Worm (Caenorhabditis elegans) whole organism, young adult: ENCODE measurements around the gene atp-4.

Experiments used
- B0019.2 ChIP-seq: fragments of 200-800 bp; sonication (Bioruptor generic); conservative IDR thresholded peaks from 2 replicates; pipeline ENCODE4 v1.3.6; 2022; ENCODE audit warnings: missing genetic modification reagents, missing genetic modification characterization, missing compliant biosample characterization
- C17E4.6 ChIP-seq: fragments of 200-800 bp; sonication (Bioruptor generic); IDR thresholded peaks from 2 replicates; pipeline ENCODE4 v1.3.6; 2022; ENCODE audit warnings: missing genetic modification reagents, missing genetic modification characterization, missing compliant biosample characterization
- F52B5.7 ChIP-seq: sonication (generic microtip); optimal IDR thresholded peaks from 2 replicates; lab custom pipeline; 2016; ENCODE audit warnings: mild to moderate bottlenecking, missing genetic modification characterization, missing compliant biosample characterization
- F57C9.4 ChIP-seq: sonication (generic microtip); optimal IDR thresholded peaks from 2 replicates; lab custom pipeline; 2017; ENCODE audit warnings: mild to moderate bottlenecking, missing genetic modification characterization, missing compliant biosample characterization
- Y53F4B.3 ChIP-seq: fragments of 200-800 bp; sonication (Bioruptor generic); IDR thresholded peaks from 2 replicates; pipeline ENCODE4 v1.3.6; 2022; ENCODE audit warnings: missing genetic modification reagents, missing genetic modification characterization, missing compliant biosample characterization
- Y53G8AR.9 ChIP-seq: fragments of 200-800 bp; sonication (Bioruptor generic); conservative IDR thresholded peaks from 2 replicates; pipeline ENCODE4 v1.3.6; 2022; ENCODE audit warnings: missing genetic modification reagents, missing genetic modification characterization, missing compliant biosample characterization
- Y95B8A.8 ChIP-seq: fragments of 200-800 bp; sonication (Bioruptor generic); IDR thresholded peaks from 2 replicates; pipeline ENCODE4 v1.3.6; 2022; ENCODE audit warnings: missing genetic modification reagents, missing genetic modification characterization, missing compliant biosample characterization
- ZK185.1 ChIP-seq: sonication (generic microtip); optimal IDR thresholded peaks from 2 replicates; lab custom pipeline; 2016; ENCODE audit warnings: mild to moderate bottlenecking, missing genetic modification characterization, missing compliant biosample characterization; ENCODE audit not compliant: poor library complexity, severe bottlenecking
- ama-1 ChIP-seq, 3 experiments: fragments of 150-350 bp in 1 of 3; sonication (generic microtip) in 2 of 3; optimal IDR thresholded peaks; 2 replicates each; lab custom pipeline; 2014 to 2018; ENCODE audit warnings: missing biosample characterization in 2 of 3, missing genetic modification characterization in 2 of 3, missing genetic modification reagents in 2 of 3
- attf-3 ChIP-seq: fragments of 200-800 bp; sonication (Bioruptor generic); conservative IDR thresholded peaks from 2 replicates; pipeline ENCODE4 v1.3.6; 2022; ENCODE audit warnings: missing genetic modification reagents, missing genetic modification characterization, missing compliant biosample characterization
- attf-6 ChIP-seq: fragments of 200-800 bp; sonication (Bioruptor generic); IDR thresholded peaks from 2 replicates; pipeline ENCODE4 v1.3.6; 2022; ENCODE audit warnings: missing genetic modification reagents, missing genetic modification characterization, missing compliant biosample characterization
- bed-1 ChIP-seq: fragments of 200-800 bp; sonication (Bioruptor generic); IDR thresholded peaks from 2 replicates; pipeline ENCODE4 v1.3.6; 2022; ENCODE audit warnings: missing genetic modification reagents, missing genetic modification characterization, missing compliant biosample characterization
- ccch-3 ChIP-seq: fragments of 200-800 bp; sonication (Bioruptor generic); optimal IDR thresholded peaks from 2 replicates; lab custom pipeline; 2018; ENCODE audit warnings: mild to moderate bottlenecking, missing genetic modification characterization, missing compliant biosample characterization
- cebp-1 ChIP-seq, 2 experiments: fragments of 200-800 bp in 1 of 2; sonication (Bioruptor generic) in 1 of 2; sonication (generic microtip) in 1 of 2; IDR thresholded peaks in 1 of 2; optimal IDR thresholded peaks in 1 of 2; 2 replicates each; pipeline versions ENCODE4 v1.3.6 to Lab custom; 2017 to 2022; ENCODE audit warnings: missing compliant biosample characterization in 2 of 2, missing genetic modification characterization in 2 of 2, mild to moderate bottlenecking in 1 of 2, missing genetic modification reagents in 1 of 2, moderate library complexity in 1 of 2
- cebp-2 ChIP-seq: fragments of 200-800 bp; sonication (Bioruptor generic); IDR thresholded peaks from 2 replicates; pipeline ENCODE4 v1.3.6; 2022; ENCODE audit warnings: missing genetic modification characterization, missing compliant biosample characterization
- ceh-79 ChIP-seq: sonication (generic microtip); optimal IDR thresholded peaks from 2 replicates; lab custom pipeline; 2017; ENCODE audit warnings: mild to moderate bottlenecking, missing genetic modification characterization, missing compliant biosample characterization
- chd-7 ChIP-seq: sonication (generic microtip); optimal IDR thresholded peaks from 2 replicates; lab custom pipeline; 2016; ENCODE audit warnings: mild to moderate bottlenecking, missing genetic modification characterization, moderate library complexity, missing compliant biosample characterization
- dox-1 ChIP-seq: fragments of 200-800 bp; sonication (Bioruptor generic); IDR thresholded peaks from 2 replicates; pipeline ENCODE4 v1.3.6; 2022; ENCODE audit warnings: missing genetic modification reagents, missing genetic modification characterization, missing compliant biosample characterization
- dpff-1 ChIP-seq: sonication (generic microtip); optimal IDR thresholded peaks from 2 replicates; lab custom pipeline; 2017; ENCODE audit warnings: mild to moderate bottlenecking, missing genetic modification characterization, missing compliant biosample characterization
- egl-44 ChIP-seq: fragments of 200-800 bp; sonication (Bioruptor generic); IDR thresholded peaks from 2 replicates; pipeline ENCODE4 v1.3.6; 2022; ENCODE audit warnings: missing genetic modification reagents, missing genetic modification characterization, missing compliant biosample characterization
- egrh-3 ChIP-seq: fragments of 200-800 bp; sonication (Bioruptor generic); IDR thresholded peaks from 2 replicates; pipeline ENCODE4 v1.3.6; 2022; ENCODE audit warnings: missing genetic modification reagents, missing genetic modification characterization, missing compliant biosample characterization
- ets-4 ChIP-seq: fragments of 200-800 bp; sonication (Bioruptor generic); optimal IDR thresholded peaks from 2 replicates; lab custom pipeline; 2018; ENCODE audit warnings: mild to moderate bottlenecking, missing genetic modification characterization, missing compliant biosample characterization
- hmg-1.2 ChIP-seq: fragments of 200-800 bp; sonication (Bioruptor generic); IDR thresholded peaks from 2 replicates; pipeline ENCODE4 v1.3.6; 2022; ENCODE audit warnings: missing genetic modification reagents, missing genetic modification characterization, missing compliant biosample characterization
- hmg-20 ChIP-seq: fragments of 200-800 bp; sonication (Bioruptor generic); IDR thresholded peaks from 2 replicates; pipeline ENCODE4 v1.3.6; 2022; ENCODE audit warnings: missing genetic modification reagents, missing genetic modification characterization, missing compliant biosample characterization
- hsf-1 ChIP-seq: fragments of 200-800 bp; sonication (Bioruptor generic); IDR thresholded peaks from 2 replicates; pipeline ENCODE4 v1.3.6; 2022; ENCODE audit warnings: missing genetic modification reagents, missing genetic modification characterization, missing compliant biosample characterization
- let-526 ChIP-seq: fragments of 200-800 bp; sonication (Bioruptor generic); IDR thresholded peaks from 2 replicates; pipeline ENCODE4 v1.3.6; 2022; ENCODE audit warnings: missing genetic modification reagents, missing genetic modification characterization, missing compliant biosample characterization
- let-607 ChIP-seq, 2 experiments: fragments of 200-800 bp in 1 of 2; sonication (Bioruptor generic) in 1 of 2; sonication (generic microtip) in 1 of 2; optimal IDR thresholded peaks; 2 replicates each; lab custom pipeline; 2016 to 2018; ENCODE audit warnings: mild to moderate bottlenecking in 2 of 2, missing compliant biosample characterization in 2 of 2, missing genetic modification characterization in 2 of 2, moderate library complexity in 2 of 2, missing genotype in 1 of 2
- lin-54 ChIP-seq: fragments of 200-800 bp; sonication (Bioruptor generic); optimal IDR thresholded peaks from 2 replicates; lab custom pipeline; 2018; ENCODE audit warnings: mild to moderate bottlenecking, missing genetic modification characterization, missing compliant biosample characterization
- lsl-1 ChIP-seq: fragments of 200-800 bp; sonication (Bioruptor generic); optimal IDR thresholded peaks from 2 replicates; lab custom pipeline; 2018; ENCODE audit warnings: mild to moderate bottlenecking, missing genetic modification characterization, moderate library complexity, missing compliant biosample characterization
- madf-3 ChIP-seq: fragments of 200-800 bp; sonication (Bioruptor generic); IDR thresholded peaks from 2 replicates; pipeline ENCODE4 v1.3.6; 2022; ENCODE audit warnings: missing genetic modification reagents, missing genetic modification characterization, missing compliant biosample characterization
- mcd-1 ChIP-seq: fragments of 200-800 bp; sonication (Bioruptor generic); IDR thresholded peaks from 2 replicates; pipeline ENCODE4 v1.3.6; 2022; ENCODE audit warnings: missing genetic modification reagents, missing genetic modification characterization, missing compliant biosample characterization
- mel-28 ChIP-seq: sonication (generic microtip); optimal IDR thresholded peaks from 2 replicates; lab custom pipeline; 2016; ENCODE audit warnings: borderline replicate concordance, mild to moderate bottlenecking, missing genetic modification characterization, missing compliant biosample characterization
- nfya-2 ChIP-seq: fragments of 200-800 bp; sonication (Bioruptor generic); IDR thresholded peaks from 2 replicates; pipeline ENCODE4 v1.3.6; 2022; ENCODE audit warnings: missing genetic modification reagents, missing genetic modification characterization, missing compliant biosample characterization
- nhr-179 ChIP-seq: sonication (generic microtip); optimal IDR thresholded peaks from 2 replicates; lab custom pipeline; 2016; ENCODE audit warnings: mild to moderate bottlenecking, missing genetic modification characterization, missing compliant biosample characterization
- nhr-80 ChIP-seq: sonication (generic microtip); optimal IDR thresholded peaks from 2 replicates; lab custom pipeline; 2016; ENCODE audit warnings: missing genetic modification characterization, missing compliant biosample characterization
- pbrm-1 ChIP-seq: fragments of 200-800 bp; sonication (Bioruptor generic); IDR thresholded peaks from 2 replicates; pipeline ENCODE4 v1.3.6; 2022; ENCODE audit warnings: missing genetic modification reagents, missing genetic modification characterization, missing compliant biosample characterization
- rcor-1 ChIP-seq: fragments of 200-800 bp; sonication (Bioruptor generic); IDR thresholded peaks from 2 replicates; pipeline ENCODE4 v1.3.6; 2022; ENCODE audit warnings: missing genetic modification reagents, missing genetic modification characterization, missing compliant biosample characterization
- rec-8 ChIP-seq, 2 experiments: sonication (generic microtip); optimal IDR thresholded peaks; 2 replicates each; lab custom pipeline; 2016; ENCODE audit warnings: mild to moderate bottlenecking in 2 of 2, missing genetic modification characterization in 2 of 2, missing genetic modification reagents in 2 of 2, missing genotype in 2 of 2, missing biosample characterization in 1 of 2, missing compliant biosample characterization in 1 of 2, moderate library complexity in 1 of 2
- repo-1 ChIP-seq: sonication (generic microtip); optimal IDR thresholded peaks from 2 replicates; lab custom pipeline; 2017; ENCODE audit warnings: mild to moderate bottlenecking, missing genetic modification characterization, missing compliant biosample characterization
- rpc-1 ChIP-seq, 2 experiments: fragments of 150-350 bp in 1 of 2; sonication (generic microtip) in 1 of 2; optimal IDR thresholded peaks; 2 replicates each; lab custom pipeline; 2014 to 2018; ENCODE audit warnings: missing biosample characterization in 1 of 2, missing genetic modification characterization in 1 of 2, missing genetic modification reagents in 1 of 2, missing genotype in 1 of 2
- sdz-38 ChIP-seq: sonication (generic microtip); optimal IDR thresholded peaks from 2 replicates; lab custom pipeline; 2016; ENCODE audit warnings: missing genotype, missing genetic modification characterization, missing compliant biosample characterization
- snpc-4 ChIP-seq, 5 experiments: fragments of 150-350 bp in 1 of 5; sonication (generic microtip) in 4 of 5; optimal IDR thresholded peaks; 2 replicates each; lab custom pipeline; 2014 to 2018; ENCODE audit warnings: missing genetic modification characterization in 5 of 5, missing biosample characterization in 3 of 5, antibody characterized with exemption in 2 of 5, mild to moderate bottlenecking in 2 of 5, missing compliant biosample characterization in 2 of 5, missing genotype in 2 of 5, moderate library complexity in 2 of 5, missing genetic modification reagents in 1 of 5
- sptf-2 ChIP-seq: fragments of 200-800 bp; sonication (Bioruptor generic); optimal IDR thresholded peaks from 2 replicates; lab custom pipeline; 2018; ENCODE audit warnings: mild to moderate bottlenecking, missing genetic modification characterization, missing compliant biosample characterization
- unc-62 ChIP-seq: fragments of 150-350 bp; optimal IDR thresholded peaks from 2 replicates; lab custom pipeline; 2014; ENCODE audit warnings: missing biosample characterization, missing genetic modification reagents, missing genetic modification characterization

The atp-4 gene

ce11 chrV:6429870-6430339, 3.0 kb upstream of the atp-4 start, which contains the start of gene alh-4:
TSS of gene alh-4 (minus strand) at chrV:6429920.
- TF ChIP-seq F52B5.7 (tag; lab: Kevin White, UChicago), result no peak
- TF ChIP-seq attf-3 (GFP tag; lab: Robert Waterston, UW), result no peak
- no peak for TF ChIP-seq cebp-1 (GFP tag; IDR thresholded peaks at IDR 0.05; lab: Robert Waterston, UW)
- TF ChIP-seq cebp-1 (tag; optimal IDR thresholded peaks at IDR 0.05; lab: Kevin White, UChicago), result peak; percentile 17
- no peak for TF ChIP-seq attf-6 (GFP tag; lab: Robert Waterston, UW)
- TF ChIP-seq C17E4.6 (GFP tag; lab: Robert Waterston, UW), result no peak

DNA sequence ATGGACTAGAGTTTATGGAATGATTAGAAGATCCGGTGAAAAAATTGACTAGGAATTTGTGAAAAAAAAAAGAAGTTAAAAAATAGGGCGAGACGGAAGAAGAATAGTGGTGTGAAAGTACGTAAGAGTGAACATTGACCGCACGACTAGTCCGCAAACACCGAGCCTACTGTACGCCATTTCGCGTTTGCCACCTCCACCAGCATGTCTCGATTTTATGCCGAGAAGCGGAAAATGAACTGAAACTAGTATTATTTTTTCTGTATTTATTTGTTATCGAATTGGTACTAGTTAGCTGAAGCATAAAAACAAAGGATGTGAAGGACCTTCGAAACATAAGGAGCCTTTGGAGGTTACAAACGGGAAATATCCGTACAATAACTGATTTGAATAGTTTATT, 521 bp upstream of the atp-4 start:
- TF ChIP-seq bed-1 (no peak), ccch-3 (GFP tag; lab: Kevin White, UChicago) (no peak), Y53G8AR.9 (0 out of 2 replicates have a peak, but pooled peaks have one; percentile 27), nfya-2 (no peak), egrh-3 (GFP tag; lab: Robert Waterston, UW) (no peak), ama-1 (optimal IDR thresholded peaks at IDR 0.05; lab: Kevin White, UChicago) (peak; percentile 5), ama-1 (GFP tag; optimal IDR thresholded peaks at IDR 0.05; lab: Kevin White, UChicago) (no peak), hmg-1.2 (GFP tag; lab: Robert Waterston, UW) (peak; percentile 28; the same call in 1 of the 2 replicates), Y95B8A.8 (GFP tag; lab: Robert Waterston, UW) (0 out of 2 replicates have a peak, but pooled peaks have one; percentile 45), mel-28 (tag; lab: Kevin White, UChicago) (no peak), cebp-2 (GFP tag; lab: Robert Waterston, UW) (no peak), sptf-2 (GFP tag; lab: Kevin White, UChicago) (no peak), unc-62 (no peak), pbrm-1 (no peak), dox-1 (GFP tag; lab: Robert Waterston, UW) (0 out of 2 replicates have a peak, but pooled peaks have one; percentile 10), egl-44 (GFP tag; lab: Robert Waterston, UW) (no peak), hmg-20 (GFP tag; lab: Robert Waterston, UW) (no peak), lin-54 (GFP tag; lab: Kevin White, UChicago) (peak; percentile 25), let-526 (GFP tag; lab: Robert Waterston, UW) (no peak), let-607 (tag; optimal IDR thresholded peaks at IDR 0.05; lab: Kevin White, UChicago) (no peak), nhr-80 (tag; lab: Kevin White, UChicago) (peak; percentile 16), rec-8 (tag; optimal IDR thresholded peaks at IDR 0.05; lab: Kevin White, UChicago) (no peak), mcd-1 (GFP tag; lab: Robert Waterston, UW) (peak; percentile 39; the same call in 1 of the 2 replicates), ceh-79 (no peak), chd-7 (no peak), hsf-1 (GFP tag; lab: Robert Waterston, UW) (no peak), rpc-1 (optimal IDR thresholded peaks at IDR 0.05; lab: Kevin White, UChicago) (no peak), rpc-1 (tag; optimal IDR thresholded peaks at IDR 0.05; lab: Kevin White, UChicago) (no peak), repo-1 (tag; lab: Kevin White, UChicago) (no peak), ZK185.1 (peak; percentile 19), dpff-1 (no peak), lsl-1 (peak; percentile 53), Y53F4B.3 (GFP tag; lab: Robert Waterston, UW) (no peak), B0019.2 (GFP tag; lab: Robert Waterston, UW) (no peak), ets-4 (GFP tag; lab: Kevin White, UChicago) (no peak), sdz-38 (no peak), snpc-4 (GFP tag; optimal IDR thresholded peaks at IDR 0.05; lab: Kevin White, UChicago) (no peak), snpc-4 (tag; optimal IDR thresholded peaks at IDR 0.05; lab: Kevin White, UChicago) (peak in 1 of 4 experiments; percentile 5), C17E4.6 (GFP tag; lab: Robert Waterston, UW) (no peak), nhr-179 (tag; lab: Kevin White, UChicago) (no peak), madf-3 (GFP tag; lab: Robert Waterston, UW) (no peak), rcor-1 (no peak), F57C9.4 (tag; lab: Kevin White, UChicago) (no peak)
